Worm (Caenorhabditis elegans): ENCODE data around the gene C45G9.15.

Gene C45G9.15

DNA sequence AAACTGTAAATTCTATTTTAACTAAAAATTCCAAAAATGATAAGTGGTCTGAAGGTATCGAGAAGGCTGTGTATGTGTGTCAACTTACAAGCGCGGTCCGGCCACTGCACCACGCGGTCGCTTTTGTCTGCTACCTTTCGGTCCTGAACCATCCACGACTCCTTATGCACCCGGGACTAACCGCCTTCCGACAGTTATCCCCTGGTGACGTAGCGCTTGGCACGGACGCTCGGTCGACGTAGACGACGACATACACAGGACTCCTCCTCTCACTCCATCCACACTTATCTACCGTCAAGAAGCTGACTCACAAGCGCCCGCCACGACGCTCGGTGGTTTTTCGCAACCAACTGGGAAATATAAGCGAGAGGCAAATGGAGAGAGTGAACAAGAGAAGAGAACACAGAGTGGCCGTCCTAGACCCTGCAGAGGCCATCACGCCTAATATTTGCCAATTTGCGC, 20.4 kb downstream of the C45G9.15 start (continued):
- TF ChIP-seq ttx-3 (tag; optimal IDR thresholded peaks at IDR 0.05), result peak; percentile 81
- TF ChIP-seq K09A11.1 (tag; optimal IDR thresholded peaks at IDR 0.05; ENCODE audit: insufficient read depth), result peak; percentile 39
- TF ChIP-seq ref-2 (tag; optimal IDR thresholded peaks at IDR 0.05), result peak; percentile 91
- peak; percentile 69 for TF ChIP-seq unc-42 (tag; optimal IDR thresholded peaks at IDR 0.05)
- TF ChIP-seq tbx-7 (tag; optimal IDR thresholded peaks at IDR 0.05), result peak; percentile 55
- peak; percentile 76 for TF ChIP-seq elt-4 (tag; optimal IDR thresholded peaks at IDR 0.05)
- TF ChIP-seq sox-4 (tag; optimal IDR thresholded peaks at IDR 0.05), result peak; percentile 75
- TF ChIP-seq gmeb-2 (tag; optimal IDR thresholded peaks at IDR 0.05), result peak; percentile 67
- TF ChIP-seq ceh-6 (GFP tag; optimal IDR thresholded peaks at IDR 0.05), result peak; percentile 84
- peak; percentile 97 for TF ChIP-seq ets-4 (tag; optimal IDR thresholded peaks at IDR 0.05)
- peak; percentile 83 for TF ChIP-seq ceh-14 (tag; optimal IDR thresholded peaks at IDR 0.05)
- TF ChIP-seq syd-9 (tag; optimal IDR thresholded peaks at IDR 0.05), result peak; percentile 87
- TF ChIP-seq mec-3 (tag; optimal IDR thresholded peaks at IDR 0.05; ENCODE audit: borderline replicate concordance), result peak; percentile 51
- peak; percentile 88 for TF ChIP-seq fkh-6 (tag; optimal IDR thresholded peaks at IDR 0.05)
- TF ChIP-seq ceh-48 (tag; optimal IDR thresholded peaks at IDR 0.05), result peak; percentile 67
- TF ChIP-seq ceh-19 (GFP tag; optimal IDR thresholded peaks at IDR 0.05), result peak; percentile 90
- peak; percentile 86 for TF ChIP-seq ztf-16 (tag; optimal IDR thresholded peaks at IDR 0.05)
- peak; percentile 72 for TF ChIP-seq ceh-2 (tag; optimal IDR thresholded peaks at IDR 0.05)
- peak; percentile 54 for TF ChIP-seq zip-5 (tag; optimal IDR thresholded peaks at IDR 0.05)
- peak; percentile 77 for TF ChIP-seq lin-11 (tag; optimal IDR thresholded peaks at IDR 0.05)
- peak; percentile 92 for TF ChIP-seq dmd-4 (tag; optimal IDR thresholded peaks at IDR 0.05; ENCODE audit: borderline replicate concordance)
- peak; percentile 86 for TF ChIP-seq K02D7.2 (tag; optimal IDR thresholded peaks at IDR 0.05)
- TF ChIP-seq madf-2 (tag; optimal IDR thresholded peaks at IDR 0.05), result peak; percentile 50
- peak; percentile 87 for TF ChIP-seq ceh-24 (tag; optimal IDR thresholded peaks at IDR 0.05)
- peak; percentile 81 for TF ChIP-seq ceh-31 (tag; optimal IDR thresholded peaks at IDR 0.05)
- TF ChIP-seq ceh-18 (tag; optimal IDR thresholded peaks at IDR 0.05), result peak; percentile 92
- peak; percentile 85 for TF ChIP-seq che-1 (tag; optimal IDR thresholded peaks at IDR 0.05)
- TF ChIP-seq lim-6 (tag; optimal IDR thresholded peaks at IDR 0.05), result peak; percentile 45
- TF ChIP-seq nfya-1 (tag; optimal IDR thresholded peaks at IDR 0.05), result peak; percentile 72

DNA sequence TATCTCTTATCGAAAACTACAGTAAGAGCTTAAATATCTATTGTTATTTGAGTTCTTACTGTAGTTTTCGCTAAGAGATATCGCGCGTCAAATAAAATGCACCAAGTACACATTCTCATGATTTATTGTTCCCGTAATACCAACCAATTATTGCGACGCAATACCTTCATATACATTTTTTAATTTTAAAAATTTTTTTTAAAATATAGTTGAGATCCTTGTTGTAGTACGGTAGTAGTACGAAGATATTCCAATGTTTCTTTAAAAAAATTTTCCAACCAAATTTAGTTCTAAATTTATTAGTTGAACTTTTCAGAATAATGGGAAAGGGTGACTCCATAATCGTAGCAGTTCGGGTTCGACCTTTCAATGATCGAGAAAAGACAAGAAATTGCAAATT, 21.2 kb downstream of the C45G9.15 start, which contains the start of gene klp-6:
klp-6 (plus strand) TSS at position 301 of the 400 bp plus-strand sequence.
- TF ChIP-seq nhr-11 (tag; optimal IDR thresholded peaks at IDR 0.05), result no peak
- TF ChIP-seq zip-5 (tag; optimal IDR thresholded peaks at IDR 0.05), result no peak
- no peak for TF ChIP-seq K09A11.1 (tag; optimal IDR thresholded peaks at IDR 0.05; ENCODE audit: insufficient read depth)
- TF ChIP-seq odd-2 (tag; optimal IDR thresholded peaks at IDR 0.05), result no peak
- TF ChIP-seq unc-42 (tag; optimal IDR thresholded peaks at IDR 0.05), result no peak
- TF ChIP-seq lim-6 (tag; optimal IDR thresholded peaks at IDR 0.05), result no peak
- TF ChIP-seq ceh-2 (tag; optimal IDR thresholded peaks at IDR 0.05), result no peak
- TF ChIP-seq elt-2 (tag; optimal IDR thresholded peaks at IDR 0.05), result no peak
- no peak for TF ChIP-seq ceh-34 (tag; optimal IDR thresholded peaks at IDR 0.05)
- TF ChIP-seq sdc-2 (tag; optimal IDR thresholded peaks at IDR 0.05), result no peak
- TF ChIP-seq pat-9 (tag; optimal IDR thresholded peaks at IDR 0.05), result no peak
- no peak for TF ChIP-seq pax-1 (tag; optimal IDR thresholded peaks at IDR 0.05)
- no peak for TF ChIP-seq hlh-13 (GFP tag; optimal IDR thresholded peaks at IDR 0.05)
- TF ChIP-seq pha-4 (tag; optimal IDR thresholded peaks at IDR 0.05), result no peak
- no peak for TF ChIP-seq ceh-9 (tag; optimal IDR thresholded peaks at IDR 0.05)

- TF ChIP-seq hlh-13 (GFP tag; optimal IDR thresholded peaks at IDR 0.05) (no peak), C08G9.2 (tag; optimal IDR thresholded peaks at IDR 0.05) (no peak), ceh-24 (tag; optimal IDR thresholded peaks at IDR 0.05) (no peak), ceh-22 (tag; optimal IDR thresholded peaks at IDR 0.05) (no peak), dmd-4 (tag; optimal IDR thresholded peaks at IDR 0.05; ENCODE audit: borderline replicate concordance) (no peak), ztf-16 (tag; optimal IDR thresholded peaks at IDR 0.05) (no peak), madf-2 (tag; optimal IDR thresholded peaks at IDR 0.05) (no peak), sox-4 (tag; optimal IDR thresholded peaks at IDR 0.05) (no peak), ceh-9 (tag; optimal IDR thresholded peaks at IDR 0.05) (no peak), K09A11.1 (tag; optimal IDR thresholded peaks at IDR 0.05; ENCODE audit: insufficient read depth) (no peak), fkh-10 (GFP tag; optimal IDR thresholded peaks at IDR 0.05) (no peak), ets-4 (tag; optimal IDR thresholded peaks at IDR 0.05) (no peak), pag-3 (tag; optimal IDR thresholded peaks at IDR 0.05; ENCODE audit: borderline replicate concordance) (no peak)
Measured at ce11 chrIII:5027219-5027618, 24.6 kb downstream of the C45G9.15 start.

All from whole organism, late embryonic.